Fruit fly (Drosophila melanogaster): Measurements from ENCODE around the gene CG15695.
A peak's percentile ranks its signal among the peaks of the same experiment; 100 is the strongest.

Gene CG15695

dm6 chr3R:20838787-20839186, 3.2 kb upstream of the CG15695 start:
- TF ChIP-seq Mnt (GFP tag; optimal IDR thresholded peaks at IDR 0.05) (peak; percentile 51), CG7045 (GFP tag; optimal IDR thresholded peaks at IDR 0.05) (no peak), ovo (GFP tag; optimal IDR thresholded peaks at IDR 0.05) (peak; percentile 39), tj (GFP tag; optimal IDR thresholded peaks at IDR 0.05) (peak; percentile 20), cic (GFP tag; optimal IDR thresholded peaks at IDR 0.05) (peak; percentile 99), Hr96 (GFP tag; optimal IDR thresholded peaks at IDR 0.05) (no peak), bab1 (GFP tag; optimal IDR thresholded peaks at IDR 0.05) (peak; percentile 52), Clk (GFP tag; optimal IDR thresholded peaks at IDR 0.05) (no peak), CG5204 (GFP tag; optimal IDR thresholded peaks at IDR 0.05) (no peak), CG12768 (GFP tag; optimal IDR thresholded peaks at IDR 0.05) (peak; percentile 64), kay (GFP tag; ENCODE audit: borderline replicate concordance) (no peak), toe (GFP tag; optimal IDR thresholded peaks at IDR 0.05) (no peak)

- TF ChIP-seq kay (GFP tag; ENCODE audit: borderline replicate concordance) (no peak), pad (GFP tag; optimal IDR thresholded peaks at IDR 0.05) (no peak), CG11617 (GFP tag; optimal IDR thresholded peaks at IDR 0.05) (no peak)
Measured at dm6 chr3R:20845493-20845892, 3.6 kb downstream of the CG15695 start.

DNA sequence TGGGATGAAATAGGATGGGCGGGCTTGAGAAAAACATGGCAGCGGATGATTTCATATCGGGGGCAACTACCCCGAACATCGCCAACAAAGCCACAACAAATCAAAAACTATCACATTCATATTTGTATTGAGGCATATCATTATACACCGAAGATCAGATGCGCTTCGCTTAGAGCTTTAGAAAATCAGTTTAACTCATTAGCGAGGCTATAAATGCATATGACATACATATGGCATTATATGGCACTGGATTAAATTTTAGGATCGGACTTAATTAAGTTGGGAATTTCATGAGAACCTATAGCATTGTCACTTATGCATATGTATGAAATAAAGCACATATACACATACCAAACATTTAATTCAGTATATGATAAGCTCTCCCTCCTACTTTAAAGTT, 4.4 kb downstream of the CG15695 start:
- TF ChIP-seq Clk (GFP tag; optimal IDR thresholded peaks at IDR 0.05) (no peak), CG5204 (GFP tag; optimal IDR thresholded peaks at IDR 0.05) (no peak), pad (GFP tag; optimal IDR thresholded peaks at IDR 0.05) (no peak), cnc (optimal IDR thresholded peaks at IDR 0.05) (no peak), ovo (GFP tag; optimal IDR thresholded peaks at IDR 0.05) (no peak), bab1 (GFP tag; optimal IDR thresholded peaks at IDR 0.05) (no peak), CG7045 (GFP tag; optimal IDR thresholded peaks at IDR 0.05) (no peak), Crg-1 (GFP tag; optimal IDR thresholded peaks at IDR 0.05) (no peak), kay (GFP tag; ENCODE audit: borderline replicate concordance) (peak; percentile 48)

- TF ChIP-seq Crg-1 (GFP tag; optimal IDR thresholded peaks at IDR 0.05) (no peak), ovo (GFP tag; optimal IDR thresholded peaks at IDR 0.05) (no peak), CG7045 (GFP tag; optimal IDR thresholded peaks at IDR 0.05) (no peak)
Measured at dm6 chr3R:20846768-20847167, 4.8 kb downstream of the CG15695 start, which contains the start of gene CG15696. Gene CG15696 (plus strand): TSS chr3R:20847068.

- peak; percentile 22 for TF ChIP-seq CG1620 (GFP tag; optimal IDR thresholded peaks at IDR 0.05)
- peak; percentile 92 for TF ChIP-seq Mnt (GFP tag; optimal IDR thresholded peaks at IDR 0.05)
- peak; percentile 1 for TF ChIP-seq toe (GFP tag; optimal IDR thresholded peaks at IDR 0.05)
- TF ChIP-seq CG7101 (tag; optimal IDR thresholded peaks at IDR 0.05) = peak; percentile 55
- peak; percentile 51 for TF ChIP-seq tj (GFP tag; optimal IDR thresholded peaks at IDR 0.05)
- TF ChIP-seq CG12768 (GFP tag; optimal IDR thresholded peaks at IDR 0.05) = no peak
- peak; percentile 79 for TF ChIP-seq bab1 (GFP tag; optimal IDR thresholded peaks at IDR 0.05)
- peak; percentile 72 for TF ChIP-seq CG14711 (tag; optimal IDR thresholded peaks at IDR 0.05)
- TF ChIP-seq cic (GFP tag; optimal IDR thresholded peaks at IDR 0.05) = peak; percentile 25
- TF ChIP-seq CG11617 (GFP tag; optimal IDR thresholded peaks at IDR 0.05) = no peak
- peak; percentile 37 for TF ChIP-seq Hr96 (GFP tag; optimal IDR thresholded peaks at IDR 0.05)
- no peak for TF ChIP-seq Clk (GFP tag; optimal IDR thresholded peaks at IDR 0.05)
- TF ChIP-seq cnc (optimal IDR thresholded peaks at IDR 0.05) = no peak
- TF ChIP-seq pad (GFP tag; optimal IDR thresholded peaks at IDR 0.05) = peak; percentile 37
- TF ChIP-seq CG7045 (GFP tag; optimal IDR thresholded peaks at IDR 0.05) = no peak
- no peak for TF ChIP-seq CG33017 (tag; optimal IDR thresholded peaks at IDR 0.05)
- no peak for TF ChIP-seq Crg-1 (GFP tag; optimal IDR thresholded peaks at IDR 0.05)
Measured at dm6 chr3R:20850395-20851039, 8.6 kb downstream of the CG15695 start, which contains the start of gene RpS30. Gene RpS30 (plus strand): TSS chr3R:20850516.

DNA sequence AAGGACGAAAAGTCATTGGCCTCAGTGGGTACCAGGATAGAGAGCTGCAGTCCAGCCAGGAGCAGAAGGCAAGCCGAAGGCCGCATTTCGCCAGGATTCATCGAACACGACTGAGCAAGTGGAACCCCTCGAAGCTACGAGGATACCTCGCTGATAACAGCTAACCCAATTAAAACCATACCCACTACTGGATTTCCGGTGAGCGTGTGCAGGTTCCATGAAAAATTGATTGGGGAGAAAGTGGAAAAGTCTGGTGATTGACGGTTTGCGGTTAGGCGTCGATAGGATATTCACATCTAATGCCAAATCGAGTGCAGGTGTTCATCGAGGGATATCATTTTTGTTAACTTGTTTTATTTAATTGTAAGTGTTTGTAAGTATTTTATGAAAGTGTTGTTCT, 17.9 kb downstream of the CG15695 start, which contains the start of gene Ir93a:
Ir93a (minus strand) TSS at position 101 of the 400 bp plus-strand sequence.
- TF ChIP-seq Hr96 (GFP tag; optimal IDR thresholded peaks at IDR 0.05) = no peak
- TF ChIP-seq bab1 (GFP tag; optimal IDR thresholded peaks at IDR 0.05) = no peak
- no peak for TF ChIP-seq CG11617 (GFP tag; optimal IDR thresholded peaks at IDR 0.05)
- no peak for TF ChIP-seq CG7045 (GFP tag; optimal IDR thresholded peaks at IDR 0.05)
- no peak for TF ChIP-seq Mnt (GFP tag; optimal IDR thresholded peaks at IDR 0.05)
- no peak for TF ChIP-seq ovo (GFP tag; optimal IDR thresholded peaks at IDR 0.05)
- no peak for TF ChIP-seq Crg-1 (GFP tag; optimal IDR thresholded peaks at IDR 0.05)
- no peak for TF ChIP-seq CG14711 (tag; optimal IDR thresholded peaks at IDR 0.05)
- no peak for TF ChIP-seq cic (GFP tag; optimal IDR thresholded peaks at IDR 0.05)
- TF ChIP-seq CG12768 (GFP tag; optimal IDR thresholded peaks at IDR 0.05) = no peak
- no peak for TF ChIP-seq CG7101 (tag; optimal IDR thresholded peaks at IDR 0.05)
- no peak for TF ChIP-seq Clk (GFP tag; optimal IDR thresholded peaks at IDR 0.05)

DNA sequence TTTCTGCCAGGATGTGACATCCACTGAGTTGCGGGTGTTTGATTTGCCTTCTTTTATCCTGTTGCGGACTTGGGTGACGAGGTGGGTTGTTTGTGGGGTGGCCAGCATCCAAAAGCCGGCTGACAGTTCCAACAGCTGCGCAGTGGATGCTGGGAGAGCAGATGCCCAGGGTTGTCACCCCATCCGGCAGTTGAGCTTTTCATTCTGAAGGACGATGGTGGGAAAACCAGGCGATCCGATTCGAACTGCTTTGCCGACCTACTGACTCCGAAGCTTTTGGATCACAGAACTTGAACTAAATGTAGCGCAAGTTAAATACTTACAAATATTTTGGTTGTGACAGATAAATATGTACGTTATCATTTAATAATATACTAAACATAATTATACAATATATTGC, 24.3 kb downstream of the CG15695 start, which contains the start of gene KaiR1D:
KaiR1D (minus strand) TSS at position 28 of the 400 bp plus-strand sequence.
- peak; percentile 27 for TF ChIP-seq CG14711 (tag; optimal IDR thresholded peaks at IDR 0.05)
- no peak for TF ChIP-seq Mnt (GFP tag; optimal IDR thresholded peaks at IDR 0.05)
